Worm (Caenorhabditis elegans) whole organism, L4/young adult: ENCODE measurements around the gene K08F11.1.

Source experiments
- W03F9.2 ChIP-seq: fragments of 150-350 bp; optimal IDR thresholded peaks from 2 replicates; lab custom pipeline; 2014; ENCODE audit warnings: missing biosample characterization, missing genetic modification characterization
- him-1 ChIP-seq: sonication (generic microtip); optimal IDR thresholded peaks from 2 replicates; lab custom pipeline; 2016; ENCODE audit warnings: missing genotype, missing genetic modification reagents, missing genetic modification characterization, missing compliant biosample characterization

DNA sequence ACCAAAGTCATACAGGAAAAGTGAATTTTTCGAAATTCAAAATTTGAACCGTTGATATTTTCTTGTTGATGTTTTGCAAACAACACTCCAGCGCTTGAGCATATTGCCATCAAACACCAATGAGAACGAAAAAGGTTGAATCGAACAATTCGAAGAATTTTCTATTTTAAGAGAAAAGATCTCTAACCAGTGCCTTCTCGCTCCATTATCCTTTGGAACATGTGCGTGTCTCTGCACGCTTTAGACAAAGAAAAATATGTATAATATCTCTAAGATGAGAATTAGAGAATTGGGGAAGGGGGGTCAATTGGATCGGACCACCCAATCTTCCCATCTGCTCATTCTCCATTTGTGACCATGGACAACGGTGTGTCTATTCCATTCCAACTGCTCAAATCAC, 39.2 kb downstream of the K08F11.1 start, which contains the start of gene Y17G9B.2:
- TF ChIP-seq him-1 (tag; lab: Kevin White, UChicago) (no peak), W03F9.2 (tag; lab: Kevin White, UChicago) (no peak)
